Fruit fly (Drosophila melanogaster) whole organism, wandering third instar larva: Measurements from ENCODE around the gene CG10650.

Experiments
- Abd-B ChIP-seq: fragments of >200 bp; optimal IDR thresholded peaks from 2 replicates; lab custom pipeline; 2017; ENCODE audit warnings: missing biosample characterization, missing genetic modification characterization
- CG32264 ChIP-seq: fragments of 200-800 bp; sonication (Bioruptor generic); optimal IDR thresholded peaks from 2 replicates; lab custom pipeline; 2016; ENCODE audit warnings: missing biosample characterization, missing genetic modification characterization
- CG9705 ChIP-seq: fragments of 200-800 bp; sonication (Bioruptor generic); optimal IDR thresholded peaks from 2 replicates; lab custom pipeline; 2018; ENCODE audit warnings: missing biosample characterization, mild to moderate bottlenecking, missing genetic modification characterization
- CrebA ChIP-seq: fragments of 200-800 bp; sonication (Bioruptor generic); optimal IDR thresholded peaks from 2 replicates; lab custom pipeline; 2016; ENCODE audit warnings: missing biosample characterization, mild to moderate bottlenecking, missing genetic modification characterization, borderline replicate concordance
- Dfd ChIP-seq: fragments of >200 bp; optimal IDR thresholded peaks from 2 replicates; lab custom pipeline; 2017; ENCODE audit warnings: missing biosample characterization, missing genetic modification characterization
- GATAd ChIP-seq: sonication (Bioruptor generic); optimal IDR thresholded peaks from 2 replicates; lab custom pipeline; 2016; ENCODE audit warnings: missing biosample characterization, missing genetic modification characterization
- HLH106 ChIP-seq: fragments of 200-800 bp; optimal IDR thresholded peaks from 3 replicates; lab custom pipeline; 2019; ENCODE audit warnings: missing biosample characterization, mild to moderate bottlenecking, missing genetic modification characterization, moderate library complexity
- Hr78 ChIP-seq: fragments of >200 bp; optimal IDR thresholded peaks from 2 replicates; lab custom pipeline; 2017; ENCODE audit warnings: missing biosample characterization, missing genetic modification characterization
- Mio ChIP-seq: sonication (Bioruptor generic); optimal IDR thresholded peaks from 2 replicates; lab custom pipeline; 2016; ENCODE audit warnings: missing biosample characterization, missing genetic modification characterization
- N ChIP-seq: fragments of >200 bp; optimal IDR thresholded peaks from 2 replicates; lab custom pipeline; 2018; ENCODE audit warnings: missing biosample characterization, missing external identifiers, missing genetic modification characterization
- OdsH ChIP-seq: fragments of 200-800 bp; sonication (Bioruptor generic); optimal IDR thresholded peaks from 2 replicates; lab custom pipeline; 2016; ENCODE audit warnings: missing biosample characterization, mild to moderate bottlenecking, missing genetic modification characterization
- Rel ChIP-seq, 2 experiments: fragments of 200-800 bp; sonication (Bioruptor generic) in 1 of 2; optimal IDR thresholded peaks; 2 replicates in 1 of 2; 3 replicates in 1 of 2; lab custom pipeline; 2016 to 2019; ENCODE audit warnings: mild to moderate bottlenecking in 2 of 2, missing biosample characterization in 2 of 2, missing genetic modification characterization in 2 of 2, moderate library complexity in 1 of 2
- Sp1 ChIP-seq: fragments of 200-800 bp; sonication (Bioruptor generic); optimal IDR thresholded peaks from 3 replicates; lab custom pipeline; 2019; ENCODE audit warnings: missing biosample characterization, mild to moderate bottlenecking, missing genetic modification characterization, moderate library complexity
- Vsx2 ChIP-seq: fragments of 200-300, 225-300 bp; sonication (Bioruptor generic); optimal IDR thresholded peaks from 2 replicates; lab custom pipeline; 2018; ENCODE audit warnings: missing biosample characterization, missing genetic modification characterization; ENCODE audit not compliant: partially characterized antibody
- br ChIP-seq: fragments of 200-800 bp; sonication (Bioruptor generic); optimal IDR thresholded peaks from 2 replicates; lab custom pipeline; 2016; ENCODE audit warnings: missing biosample characterization, missing genetic modification characterization
- brk ChIP-seq: fragments of 200-800 bp; sonication (Bioruptor generic); optimal IDR thresholded peaks from 2 replicates; lab custom pipeline; 2016; ENCODE audit warnings: missing biosample characterization, mild to moderate bottlenecking, missing genetic modification characterization
- dl ChIP-seq, 2 experiments: fragments of 175-275, 200-275 bp in 1 of 2; fragments of 200-275 bp in 1 of 2; sonication (Bioruptor generic); optimal IDR thresholded peaks; lab custom pipeline; 2018; ENCODE audit warnings: mild to moderate bottlenecking in 2 of 2, missing biosample characterization in 2 of 2, missing genetic modification characterization in 2 of 2, moderate library complexity in 2 of 2; ENCODE audit not compliant: partially characterized antibody in 2 of 2, insufficient read depth in 1 of 2
- dmrt93B ChIP-seq: fragments of 200-800 bp; sonication (Bioruptor generic); optimal IDR thresholded peaks from 2 replicates; lab custom pipeline; 2018; ENCODE audit warnings: missing biosample characterization, mild to moderate bottlenecking, missing genetic modification characterization
- dsf ChIP-seq: sonication (Bioruptor generic); optimal IDR thresholded peaks from 2 replicates; lab custom pipeline; 2016; ENCODE audit warnings: missing biosample characterization, missing genetic modification characterization, borderline replicate concordance
- ey ChIP-seq: fragments of 200-800 bp; sonication (Bioruptor generic); optimal IDR thresholded peaks from 2 replicates; lab custom pipeline; 2016; ENCODE audit warnings: missing biosample characterization, missing genetic modification characterization
- foxo ChIP-seq, 2 experiments: fragments of 200-800 bp; sonication (Bioruptor generic); optimal IDR thresholded peaks; 2 replicates in 1 of 2; 3 replicates in 1 of 2; lab custom pipeline; 2016 to 2017; ENCODE audit warnings: missing biosample characterization in 2 of 2, missing genetic modification characterization in 2 of 2
- fru ChIP-seq: fragments of 200-800 bp; sonication (Bioruptor generic); optimal IDR thresholded peaks from 3 replicates; lab custom pipeline; 2016; ENCODE audit warnings: missing biosample characterization, mild to moderate bottlenecking, missing genetic modification characterization
- h ChIP-seq: fragments of 200-800 bp; sonication (Bioruptor generic); optimal IDR thresholded peaks from 3 replicates; lab custom pipeline; 2016; ENCODE audit warnings: missing biosample characterization, mild to moderate bottlenecking, missing genetic modification characterization
- jim ChIP-seq: fragments of 175-275, 200-325 bp; sonication (Bioruptor generic); optimal IDR thresholded peaks from 2 replicates; lab custom pipeline; 2016; ENCODE audit warnings: missing biosample characterization, mild to moderate bottlenecking, missing genetic modification characterization
- lola ChIP-seq: fragments of >200 bp; optimal IDR thresholded peaks from 2 replicates; lab custom pipeline; 2017; ENCODE audit warnings: missing biosample characterization, missing genetic modification characterization
- pan ChIP-seq: fragments of >200 bp; optimal IDR thresholded peaks from 2 replicates; lab custom pipeline; 2017
- sage ChIP-seq: fragments of 200-800 bp; sonication (Bioruptor generic); optimal IDR thresholded peaks from 2 replicates; lab custom pipeline; 2016; ENCODE audit warnings: missing biosample characterization, mild to moderate bottlenecking, missing genetic modification characterization
- sv ChIP-seq: fragments of 200-800 bp; sonication (Bioruptor generic); optimal IDR thresholded peaks from 3 replicates; lab custom pipeline; 2016; ENCODE audit warnings: missing biosample characterization, missing genetic modification characterization
- tai ChIP-seq: sonication (Bioruptor generic); optimal IDR thresholded peaks from 2 replicates; lab custom pipeline; 2016; ENCODE audit warnings: missing biosample characterization, missing genetic modification characterization
- usp ChIP-seq: fragments of >200 bp; optimal IDR thresholded peaks from 2 replicates; lab custom pipeline; 2017; ENCODE audit warnings: missing biosample characterization, missing genetic modification characterization

The CG10650 gene

DNA sequence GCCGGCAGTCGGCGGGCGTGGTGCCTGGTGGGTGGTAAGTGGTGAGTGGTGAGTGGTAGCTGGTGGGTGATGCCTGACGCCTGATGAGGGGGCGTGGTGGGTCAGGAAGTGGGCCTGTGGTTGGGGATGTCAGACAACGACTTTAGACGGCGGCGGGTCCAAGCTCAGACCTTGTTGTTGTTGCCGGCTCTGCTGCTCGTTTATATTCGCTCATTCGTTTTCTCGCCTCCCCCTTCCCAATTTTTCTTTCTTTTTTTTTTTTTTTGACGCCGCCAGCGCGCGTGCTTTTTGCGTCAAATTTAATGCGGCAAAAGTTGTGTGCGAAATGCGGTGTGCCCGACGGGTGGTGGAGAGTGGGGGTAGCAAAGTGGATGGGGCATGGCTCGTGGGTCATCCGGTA is 23.9 kb upstream of the CG10650 start:
- TF ChIP-seq Sp1 (GFP tag; lab: Kevin White, UChicago) (no peak), h (GFP tag; lab: Kevin White, UChicago) (no peak), dsf (no peak), fru (GFP tag; lab: Kevin White, UChicago) (no peak), sv (GFP tag; lab: Kevin White, UChicago) (no peak), dl (GFP tag; optimal IDR thresholded peaks at IDR 0.05; lab: Kevin White, UChicago; ENCODE audit: insufficient read depth in 1 of 2, partially characterized antibody in 2 of 2) (no peak), pan (no peak), Dfd (GFP tag; lab: Kevin White, UChicago) (no peak), Vsx2 (GFP tag; lab: Kevin White, UChicago) (no peak)

DNA sequence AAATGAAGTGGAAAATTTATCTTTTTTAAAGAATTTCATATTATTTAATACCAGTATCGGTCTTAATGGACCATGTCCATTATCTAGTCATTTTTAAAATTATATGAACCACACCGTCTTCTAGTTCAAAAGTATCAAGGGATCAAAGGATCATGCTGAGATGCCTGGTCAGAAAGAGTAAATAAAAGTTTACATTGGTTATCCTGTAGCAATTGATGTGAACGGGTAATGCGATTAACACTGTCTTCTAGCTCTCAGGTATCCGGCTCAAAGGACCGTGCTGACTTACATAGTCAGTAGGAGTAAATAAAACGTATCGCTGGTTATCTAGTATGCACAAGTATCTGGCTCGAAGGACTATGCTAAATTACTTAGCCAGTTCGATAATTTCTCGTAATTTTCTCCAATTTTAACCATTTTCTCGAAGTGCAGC is 23.4 kb upstream of the CG10650 start:
- TF ChIP-seq foxo (GFP tag; optimal IDR thresholded peaks at IDR 0.05; lab: Kevin White, UChicago) (peak in 1 of 2 experiments; percentile 6), tai (GFP tag; lab: Kevin White, UChicago) (no peak)

DNA sequence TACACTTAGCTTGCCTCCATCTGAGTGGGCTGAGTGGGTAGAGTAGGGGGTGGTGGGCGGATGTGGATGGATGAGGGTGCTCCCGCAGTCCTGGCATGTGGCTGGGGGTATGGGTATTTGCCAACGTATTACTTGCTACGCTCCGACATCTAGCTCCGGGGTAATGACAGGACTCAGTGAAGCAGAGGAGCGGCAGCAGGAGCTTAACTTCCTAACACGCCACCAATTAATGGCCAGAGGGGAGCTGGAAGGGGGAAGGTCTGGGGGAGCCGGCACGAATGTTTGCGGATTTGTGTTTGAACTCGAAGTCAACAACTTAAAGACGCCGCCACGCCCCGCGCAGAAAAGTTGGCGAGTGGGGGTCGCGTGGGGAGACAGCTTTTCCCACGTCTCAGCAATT is 22.5 kb upstream of the CG10650 start:
- TF ChIP-seq sv (GFP tag; lab: Kevin White, UChicago) (no peak), OdsH (GFP tag; lab: Kevin White, UChicago) (no peak), CG32264 (no peak), Rel (GFP tag; optimal IDR thresholded peaks at IDR 0.05; lab: Kevin White, UChicago) (no peak), Rel (tag; optimal IDR thresholded peaks at IDR 0.05; lab: Kevin White, UChicago) (no peak), dsf (no peak), h (GFP tag; lab: Kevin White, UChicago) (no peak), usp (no peak), dmrt93B (GFP tag; lab: Kevin White, UChicago) (no peak), jim (GFP tag; lab: Kevin White, UChicago) (no peak), CG9705 (no peak), Vsx2 (GFP tag; lab: Kevin White, UChicago) (no peak), Hr78 (no peak), tai (GFP tag; lab: Kevin White, UChicago) (no peak), Sp1 (GFP tag; lab: Kevin White, UChicago) (no peak), N (no peak), HLH106 (tag; lab: Kevin White, UChicago) (no peak), lola (GFP tag; lab: Kevin White, UChicago) (no peak), pan (no peak), sage (GFP tag; lab: Kevin White, UChicago) (no peak), Dfd (GFP tag; lab: Kevin White, UChicago) (no peak)

DNA sequence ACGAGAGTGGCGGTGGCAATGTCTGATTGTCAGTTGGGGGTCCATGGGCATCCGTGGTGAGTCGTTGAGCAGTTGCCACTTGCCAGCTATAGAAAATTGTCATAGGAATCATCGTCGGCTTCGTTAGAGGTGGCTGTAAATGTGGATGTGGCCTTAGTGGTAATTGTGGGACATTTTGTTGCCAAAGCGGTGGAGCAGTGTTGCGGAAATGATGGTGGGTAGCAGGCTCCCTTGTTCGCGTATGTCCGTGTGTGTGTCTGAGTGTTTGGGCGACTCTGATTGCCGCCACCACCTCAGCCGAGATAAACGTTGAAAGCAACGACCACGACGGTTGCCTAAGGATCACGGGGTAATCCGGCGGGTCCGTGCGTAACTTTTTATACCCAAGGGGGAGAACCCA is 21.3 kb upstream of the CG10650 start:
- TF ChIP-seq br (GFP tag; lab: Kevin White, UChicago) (no peak), Sp1 (GFP tag; lab: Kevin White, UChicago) (no peak), CG9705 (no peak), GATAd (no peak), jim (GFP tag; lab: Kevin White, UChicago) (no peak)
- TF ChIP-seq, all 38 proteins: peak for 0

DNA sequence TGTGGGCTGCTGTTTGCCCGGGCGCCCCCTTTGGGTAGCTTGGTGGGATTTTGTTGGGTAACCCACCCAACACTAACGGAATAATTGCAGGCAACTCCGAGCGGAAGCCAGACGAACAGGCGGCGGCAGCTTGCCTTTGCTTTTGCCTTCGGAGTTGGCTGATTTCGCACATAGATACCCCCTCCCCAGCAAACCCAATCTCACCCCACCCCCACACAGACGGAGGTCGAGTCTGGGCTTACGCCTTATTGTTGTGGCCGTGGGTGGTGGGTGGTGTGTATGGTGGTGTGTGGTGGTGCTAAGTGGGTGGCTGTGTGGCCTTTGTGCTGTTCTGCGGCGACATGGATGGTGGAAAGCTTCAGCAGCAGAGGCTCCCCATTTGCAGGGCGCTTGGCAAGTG is 19.9 kb upstream of the CG10650 start:
- TF ChIP-seq ey = no peak
- no peak for TF ChIP-seq fru (GFP tag; lab: Kevin White, UChicago)
- no peak for TF ChIP-seq GATAd
- no peak for TF ChIP-seq foxo (GFP tag; optimal IDR thresholded peaks at IDR 0.05; lab: Kevin White, UChicago)
- TF ChIP-seq OdsH (GFP tag; lab: Kevin White, UChicago) = no peak
- no peak for TF ChIP-seq dl (GFP tag; optimal IDR thresholded peaks at IDR 0.05; lab: Kevin White, UChicago; ENCODE audit: insufficient read depth in 1 of 2, partially characterized antibody in 2 of 2)
- no peak for TF ChIP-seq brk
- no peak for TF ChIP-seq Abd-B (GFP tag; lab: Kevin White, UChicago)
- no peak for TF ChIP-seq CG32264
- no peak for TF ChIP-seq Vsx2 (GFP tag; lab: Kevin White, UChicago)
- TF ChIP-seq Mio (GFP tag; lab: Kevin White, UChicago) = no peak
- no peak for TF ChIP-seq lola (GFP tag; lab: Kevin White, UChicago)
- TF ChIP-seq CG9705 = no peak
- TF ChIP-seq dsf = no peak
- TF ChIP-seq N = no peak
- TF ChIP-seq pan = no peak
- no peak for TF ChIP-seq CrebA
- TF ChIP-seq jim (GFP tag; lab: Kevin White, UChicago) = no peak
- no peak for TF ChIP-seq tai (GFP tag; lab: Kevin White, UChicago)
